Fruit fly (Drosophila melanogaster): ENCODE measurements around the gene mkg-p.

dm6 chr3L:8450747-8451146, 45.7 kb upstream of the mkg-p start:
- TF ChIP-seq ttk (optimal IDR thresholded peaks at IDR 0.05), result no peak
- no peak for TF ChIP-seq Sin3A (optimal IDR thresholded peaks at IDR 0.05)

All from Kc167 (cell line).